Worm (Caenorhabditis elegans) whole organism, midembryonic: ENCODE data around the gene mbk-2.

Experiments used
- cog-1 ChIP-seq: sonication (generic microtip); optimal IDR thresholded peaks from 2 replicates; lab custom pipeline; 2016; ENCODE audit warnings: missing genetic modification characterization, missing compliant biosample characterization
- flt-1 ChIP-seq: fragments of 200-800 bp; sonication (Bioruptor generic); IDR thresholded peaks from 2 replicates; pipeline ENCODE4 v1.3.6; 2022; ENCODE audit warnings: missing genetic modification characterization, missing compliant biosample characterization
- tab-1 ChIP-seq: fragments of 200-800 bp; sonication (Bioruptor generic); IDR thresholded peaks from 2 replicates; pipeline ENCODE4 v1.3.6; 2022; ENCODE audit warnings: missing genetic modification characterization, missing compliant biosample characterization

DNA sequence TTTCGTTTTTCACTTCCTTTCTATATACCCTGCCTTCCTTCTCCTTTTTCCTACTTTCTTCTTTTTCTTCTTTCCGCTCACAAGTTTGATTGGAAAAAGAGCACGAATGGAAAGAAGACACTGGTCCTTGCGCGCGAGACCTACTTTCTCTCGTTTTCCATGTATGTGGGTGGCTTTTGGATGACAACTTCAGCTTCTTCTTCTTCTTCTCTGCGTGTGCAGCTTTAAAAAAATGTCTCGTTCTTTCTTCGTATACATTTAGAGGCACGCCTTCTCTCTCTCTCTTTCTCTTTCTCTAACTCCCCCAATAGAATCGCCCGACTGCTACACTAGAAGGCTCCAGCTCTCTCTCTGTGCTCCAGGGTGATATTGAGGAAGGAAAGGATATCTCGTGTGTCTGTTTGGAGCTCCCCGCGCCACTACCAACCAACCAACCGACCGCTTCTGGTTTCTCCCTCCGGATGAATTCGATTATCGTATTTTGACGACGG, 16.9 kb downstream of the mbk-2 start:
- TF ChIP-seq flt-1 (no peak), tab-1 (GFP tag; lab: Robert Waterston, UW) (no peak), cog-1 (tag; lab: Kevin White, UChicago) (no peak)
